Fruit fly (Drosophila melanogaster) whole organism, adult: ENCODE measurements around the gene CG9512.

ENCODE experiments used
- CG14711 ChIP-seq: fragments of 200-800 bp; sonication (Bioruptor generic); optimal IDR thresholded peaks from 2 replicates; lab custom pipeline; 2018; ENCODE audit warnings: missing biosample characterization, mild to moderate bottlenecking, missing genetic modification characterization, moderate library complexity
- CG1620 ChIP-seq: fragments of 200-800 bp; sonication (Bioruptor generic); optimal IDR thresholded peaks from 2 replicates; lab custom pipeline; 2016; ENCODE audit warnings: missing biosample characterization, missing genetic modification characterization
- CG33017 ChIP-seq: fragments of 200-800 bp; sonication (Bioruptor generic); optimal IDR thresholded peaks from 2 replicates; lab custom pipeline; 2018; ENCODE audit warnings: missing biosample characterization, mild to moderate bottlenecking, missing genetic modification characterization, moderate library complexity
- Hr96 ChIP-seq: fragments of 200-800 bp; sonication (Bioruptor generic); optimal IDR thresholded peaks from 2 replicates; lab custom pipeline; 2016; ENCODE audit warnings: missing biosample characterization, missing genetic modification characterization
- bab1 ChIP-seq: fragments of 200-800 bp; sonication (Bioruptor generic); optimal IDR thresholded peaks from 3 replicates; lab custom pipeline; 2019; ENCODE audit warnings: missing biosample characterization, mild to moderate bottlenecking, missing genetic modification characterization, moderate library complexity
- ovo ChIP-seq: fragments of 200-800 bp; sonication (Bioruptor generic); optimal IDR thresholded peaks from 2 replicates; lab custom pipeline; 2016; ENCODE audit warnings: missing biosample characterization, missing genetic modification characterization
- tj ChIP-seq: fragments of 200-800 bp; sonication (Bioruptor generic); optimal IDR thresholded peaks from 3 replicates; lab custom pipeline; 2017; ENCODE audit warnings: missing biosample characterization, mild to moderate bottlenecking, missing genetic modification characterization, moderate library complexity

dm6 chrX:14868414-14868813, 36.9 kb downstream of the CG9512 start:
- no peak for TF ChIP-seq Hr96
- no peak for TF ChIP-seq CG1620
- no peak for TF ChIP-seq bab1
- TF ChIP-seq CG14711 (tag; lab: Kevin White, UChicago) = no peak
- no peak for TF ChIP-seq tj (GFP tag; lab: Kevin White, UChicago)
- TF ChIP-seq ovo (GFP tag; lab: Kevin White, UChicago) = no peak
- no peak for TF ChIP-seq CG33017 (tag; lab: Kevin White, UChicago)
